Worm (Caenorhabditis elegans) whole organism, L4 larva: Measurements from ENCODE around the gene F54F7.6.

Source experiments
- F26F4.8 ChIP-seq: fragments of 200-800 bp; sonication (Bioruptor generic); conservative IDR thresholded peaks from 2 replicates; pipeline ENCODE4 v1.3.6; 2022; ENCODE audit warnings: missing genetic modification characterization, missing compliant biosample characterization
- F49E8.2 ChIP-seq: sonication (generic microtip); optimal IDR thresholded peaks from 2 replicates; lab custom pipeline; 2016; ENCODE audit warnings: missing compliant biosample characterization, mild to moderate bottlenecking, missing genetic modification characterization, borderline replicate concordance
- Y75B8A.6 ChIP-seq: fragments of 200-800 bp; sonication (Bioruptor generic); IDR thresholded peaks from 2 replicates; pipeline ENCODE4 v1.3.6; 2022; ENCODE audit warnings: missing genetic modification reagents, missing genetic modification characterization, missing compliant biosample characterization
- ama-1 ChIP-seq: fragments of 150-350 bp; optimal IDR thresholded peaks from 2 replicates; lab custom pipeline; 2014; ENCODE audit warnings: inconsistent platforms, mixed read lengths
- attf-4 ChIP-seq: sonication (generic microtip); optimal IDR thresholded peaks from 3 replicates; lab custom pipeline; 2017; ENCODE audit warnings: missing biosample characterization, missing genetic modification characterization
- ceh-20 ChIP-seq: fragments of 200-800 bp; sonication (Bioruptor generic); IDR thresholded peaks from 2 replicates; pipeline ENCODE4 v1.3.6; 2022; ENCODE audit warnings: missing genetic modification reagents, missing genetic modification characterization, missing compliant biosample characterization
- ceh-28 ChIP-seq: fragments of 150-350 bp; optimal IDR thresholded peaks from 2 replicates; lab custom pipeline; 2014; ENCODE audit warnings: missing biosample characterization, missing genetic modification reagents, missing genetic modification characterization
- ceh-32 ChIP-seq: sonication (generic microtip); optimal IDR thresholded peaks from 2 replicates; lab custom pipeline; 2016; ENCODE audit warnings: mild to moderate bottlenecking, missing genetic modification characterization, missing compliant biosample characterization; ENCODE audit not compliant: poor library complexity
- ces-1 ChIP-seq: fragments of 150-350 bp; sonication (generic microtip); optimal IDR thresholded peaks from 4 replicates; lab custom pipeline; 2014; ENCODE audit warnings: missing biosample characterization, missing genetic modification reagents, missing genetic modification characterization
- daf-16 ChIP-seq, 3 experiments: sonication (generic microtip); optimal IDR thresholded peaks; 2 replicates each; lab custom pipeline; 2016 to 2017; ENCODE audit warnings: missing genetic modification characterization in 3 of 3, missing genetic modification reagents in 3 of 3, mild to moderate bottlenecking in 2 of 3, missing compliant biosample characterization in 2 of 3, missing biosample characterization in 1 of 3, moderate library complexity in 1 of 3
- daf-19 ChIP-seq: fragments of 200-800 bp; sonication (Bioruptor generic); conservative IDR thresholded peaks from 2 replicates; pipeline ENCODE4 v1.3.6; 2022; ENCODE audit warnings: missing genetic modification characterization, missing compliant biosample characterization
- egl-43 ChIP-seq: fragments of 200-800 bp; sonication (Bioruptor generic); IDR thresholded peaks from 2 replicates; pipeline ENCODE4 v1.3.6; 2022; ENCODE audit warnings: missing genetic modification reagents, missing genetic modification characterization, missing compliant biosample characterization
- fkh-10 ChIP-seq: fragments of 150-350 bp; optimal IDR thresholded peaks from 2 replicates; lab custom pipeline; 2014; ENCODE audit warnings: missing biosample characterization, missing genetic modification reagents, missing genetic modification characterization
- fos-1 ChIP-seq: fragments of 150-350 bp; optimal IDR thresholded peaks from 2 replicates; lab custom pipeline; 2014; ENCODE audit warnings: missing biosample characterization, missing genetic modification characterization
- hmg-1.1 ChIP-seq: fragments of 200-800 bp; sonication (Bioruptor generic); IDR thresholded peaks from 2 replicates; pipeline ENCODE4 v1.3.6; 2022; ENCODE audit warnings: missing genetic modification reagents, missing genetic modification characterization, missing compliant biosample characterization
- jun-1 ChIP-seq: fragments of 150-350 bp; optimal IDR thresholded peaks from 2 replicates; lab custom pipeline; 2014; ENCODE audit warnings: missing biosample characterization, missing genetic modification reagents, missing genetic modification characterization
- lin-13 ChIP-seq: fragments of 150-350 bp; optimal IDR thresholded peaks from 2 replicates; lab custom pipeline; 2014; ENCODE audit warnings: missing biosample characterization, missing genetic modification reagents, missing genetic modification characterization
- lin-15B ChIP-seq: fragments of 150-350 bp; sonication (generic microtip); optimal IDR thresholded peaks from 3 replicates; lab custom pipeline; 2014; ENCODE audit warnings: missing biosample characterization, missing genetic modification characterization
- lin-39 ChIP-seq: fragments of 150-350 bp; optimal IDR thresholded peaks from 2 replicates; lab custom pipeline; 2014; ENCODE audit warnings: missing biosample characterization, missing genetic modification reagents, missing genetic modification characterization
- mdl-1 ChIP-seq, 2 experiments: fragments of 150-350 bp in 1 of 2; sonication (generic microtip) in 1 of 2; optimal IDR thresholded peaks; 2 replicates each; lab custom pipeline; 2014 to 2017; ENCODE audit warnings: missing biosample characterization in 2 of 2, missing genetic modification characterization in 2 of 2
- mep-1 ChIP-seq: fragments of 150-350 bp; sonication (generic microtip); optimal IDR thresholded peaks from 3 replicates; lab custom pipeline; 2014; ENCODE audit warnings: missing biosample characterization, missing genetic modification characterization
- mes-2 ChIP-seq: sonication (generic microtip); optimal IDR thresholded peaks from 2 replicates; lab custom pipeline; 2016; ENCODE audit warnings: missing genotype, mild to moderate bottlenecking, missing genetic modification characterization, missing compliant biosample characterization; ENCODE audit not compliant: poor library complexity, severe bottlenecking
- mxl-3 ChIP-seq: fragments of 200-800 bp; sonication (Bioruptor generic); optimal IDR thresholded peaks from 2 replicates; lab custom pipeline; 2018; ENCODE audit warnings: mild to moderate bottlenecking, missing genetic modification characterization, missing compliant biosample characterization
- nhr-10 ChIP-seq: fragments of 150-350 bp; optimal IDR thresholded peaks from 2 replicates; lab custom pipeline; 2014; ENCODE audit warnings: missing biosample characterization, missing genetic modification characterization
- nhr-102 ChIP-seq: sonication (generic microtip); optimal IDR thresholded peaks from 2 replicates; lab custom pipeline; 2016; ENCODE audit warnings: mild to moderate bottlenecking, missing genetic modification characterization, moderate library complexity, missing compliant biosample characterization
- nhr-237 ChIP-seq: sonication (generic microtip); optimal IDR thresholded peaks from 2 replicates; lab custom pipeline; 2017; ENCODE audit warnings: missing biosample characterization, missing genetic modification characterization
- nhr-28 ChIP-seq: fragments of 150-350 bp; optimal IDR thresholded peaks from 2 replicates; lab custom pipeline; 2014; ENCODE audit warnings: missing biosample characterization, missing genetic modification characterization
- nhr-41 ChIP-seq: fragments of 200-800 bp; sonication (Bioruptor generic); IDR thresholded peaks from 2 replicates; pipeline ENCODE4 v1.3.6; 2022; ENCODE audit warnings: missing genetic modification reagents, missing genetic modification characterization, missing compliant biosample characterization
- nhr-6 ChIP-seq: fragments of 150-350 bp; optimal IDR thresholded peaks from 2 replicates; lab custom pipeline; 2014; ENCODE audit warnings: missing biosample characterization, missing genetic modification characterization
- pha-4 ChIP-seq, 2 experiments: fragments of 150-350 bp in 1 of 2; fragments of 200-800 bp in 1 of 2; sonication (Bioruptor generic) in 1 of 2; IDR thresholded peaks in 1 of 2; optimal IDR thresholded peaks in 1 of 2; 2 replicates each; pipeline versions ENCODE4 v1.3.6 to Lab custom; 2014 to 2022; ENCODE audit warnings: missing genetic modification characterization in 2 of 2, missing genetic modification reagents in 2 of 2, missing biosample characterization in 1 of 2, missing compliant biosample characterization in 1 of 2
- php-3 ChIP-seq: fragments of 200-800 bp; sonication (Bioruptor generic); IDR thresholded peaks from 2 replicates; pipeline ENCODE4 v1.3.6; 2022; ENCODE audit warnings: missing genetic modification reagents, missing genetic modification characterization, missing compliant biosample characterization
- saeg-2 ChIP-seq: fragments of 200-800 bp; sonication (Bioruptor generic); IDR thresholded peaks from 2 replicates; pipeline ENCODE4 v1.3.6; 2022; ENCODE audit warnings: missing genetic modification reagents, missing genetic modification characterization, missing compliant biosample characterization
- sdz-12 ChIP-seq: fragments of 200-800 bp; sonication (Bioruptor generic); optimal IDR thresholded peaks from 2 replicates; lab custom pipeline; 2018; ENCODE audit warnings: mild to moderate bottlenecking, missing genetic modification characterization, missing compliant biosample characterization
- skn-1 ChIP-seq: fragments of 150-350 bp; optimal IDR thresholded peaks from 2 replicates; lab custom pipeline; 2014; ENCODE audit warnings: missing biosample characterization, missing genetic modification characterization
- spr-3 ChIP-seq: fragments of 200-800 bp; sonication (Bioruptor generic); optimal IDR thresholded peaks from 2 replicates; lab custom pipeline; 2018; ENCODE audit warnings: mild to moderate bottlenecking, missing genetic modification characterization, missing compliant biosample characterization
- zfp-2 ChIP-seq: sonication (generic microtip); optimal IDR thresholded peaks from 2 replicates; lab custom pipeline; 2016; ENCODE audit warnings: mild to moderate bottlenecking, missing genetic modification characterization, missing compliant biosample characterization
- zfp-3 ChIP-seq: fragments of 200-800 bp; sonication (Bioruptor generic); conservative IDR thresholded peaks from 2 replicates; pipeline ENCODE4 v1.3.6; 2022; ENCODE audit warnings: missing genetic modification reagents, missing genetic modification characterization, missing compliant biosample characterization
- zip-11 ChIP-seq: fragments of 200-800 bp; sonication (Bioruptor generic); IDR thresholded peaks from 2 replicates; pipeline ENCODE4 v1.3.6; 2022; ENCODE audit warnings: missing genetic modification characterization, missing compliant biosample characterization
- zip-2 ChIP-seq: fragments of 150-350 bp; optimal IDR thresholded peaks from 2 replicates; lab custom pipeline; 2014; ENCODE audit warnings: missing biosample characterization, missing genetic modification characterization
- ztf-11 ChIP-seq: fragments of 150-350 bp; optimal IDR thresholded peaks from 2 replicates; lab custom pipeline; 2014; ENCODE audit warnings: missing biosample characterization, missing genetic modification characterization

Gene F54F7.6

DNA sequence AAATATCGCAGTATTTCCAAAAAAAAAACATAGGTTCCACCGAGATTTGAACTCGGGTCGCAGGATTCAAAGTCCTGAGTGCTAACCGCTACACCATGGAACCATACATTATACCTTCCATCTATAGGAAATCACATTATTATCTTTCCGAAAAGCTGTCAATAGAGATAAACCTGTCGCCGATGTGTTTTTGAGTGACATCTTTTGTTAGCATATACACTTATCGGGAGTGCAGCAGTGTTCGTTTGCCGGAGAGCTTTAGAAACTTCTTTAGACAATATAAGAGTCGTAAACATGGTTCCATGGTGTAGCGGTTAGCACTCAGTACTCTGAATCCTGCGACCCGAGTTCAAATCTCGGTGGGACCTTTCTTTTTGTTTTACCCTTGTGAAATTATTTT is 7.0 kb downstream of the F54F7.6 start (continued):
- TF ChIP-seq daf-16 (GFP tag; optimal IDR thresholded peaks at IDR 0.05; lab: Kevin White, UChicago): peak in 1 of 2 experiments; percentile 83
- TF ChIP-seq daf-16 (tag; optimal IDR thresholded peaks at IDR 0.05; lab: Kevin White, UChicago): peak; percentile 75
- TF ChIP-seq mxl-3 (GFP tag; lab: Kevin White, UChicago): peak; percentile 31
- TF ChIP-seq pha-4 (GFP tag; IDR thresholded peaks at IDR 0.05; lab: Robert Waterston, UW): no peak
- no peak for TF ChIP-seq pha-4 (tag; optimal IDR thresholded peaks at IDR 0.05; lab: Kevin White, UChicago)
- TF ChIP-seq ama-1 (lab: Kevin White, UChicago): no peak
- no peak for TF ChIP-seq ztf-11 (tag; lab: Kevin White, UChicago)
- TF ChIP-seq ces-1: no peak
- TF ChIP-seq zip-2 (tag; lab: Kevin White, UChicago): no peak
- no peak for TF ChIP-seq nhr-237
- 0 out of 2 replicates have a peak, but pooled peaks have one; percentile 20 for TF ChIP-seq Y75B8A.6
- TF ChIP-seq nhr-10 (tag; lab: Kevin White, UChicago): no peak
- TF ChIP-seq mep-1 (tag; lab: Kevin White, UChicago): no peak
- TF ChIP-seq zfp-3 (GFP tag; lab: Robert Waterston, UW): no peak
- TF ChIP-seq F26F4.8 (GFP tag; lab: Robert Waterston, UW): peak; percentile 38; the same call in 1 of the 2 replicates
- TF ChIP-seq lin-15B (tag; lab: Kevin White, UChicago): no peak
- no peak for TF ChIP-seq fos-1 (tag; lab: Kevin White, UChicago)
- TF ChIP-seq mes-2 (tag; lab: Kevin White, UChicago): no peak
- no peak for TF ChIP-seq nhr-6 (tag; lab: Kevin White, UChicago)
- no peak for TF ChIP-seq attf-4 (tag; lab: Kevin White, UChicago)
- no peak for TF ChIP-seq fkh-10 (GFP tag; lab: Kevin White, UChicago)
- TF ChIP-seq daf-19 (GFP tag; lab: Robert Waterston, UW): 0 out of 2 replicates have a peak, but pooled peaks have one; percentile 19
- TF ChIP-seq nhr-41: peak; percentile 32; the same call in 1 of the 2 replicates
- no peak for TF ChIP-seq ceh-32 (tag; lab: Kevin White, UChicago)
- no peak for TF ChIP-seq saeg-2

DNA sequence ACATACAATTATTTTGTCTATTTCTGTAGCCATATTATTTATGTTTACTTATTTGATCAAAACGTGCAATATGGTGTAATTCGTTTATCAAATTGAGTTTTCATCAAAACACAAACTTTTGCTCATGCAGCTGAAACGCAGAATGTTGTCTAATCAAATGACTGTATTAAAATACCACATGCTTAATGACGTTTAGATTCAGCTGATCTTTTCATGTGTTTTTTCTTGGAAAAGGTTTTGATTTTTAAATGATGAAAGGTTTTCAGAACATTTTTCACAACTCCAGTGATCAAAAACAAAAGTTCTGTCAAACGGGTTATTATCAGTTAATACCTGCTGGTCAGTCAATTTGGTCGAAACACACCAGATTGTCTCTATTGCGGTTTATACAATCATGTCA is 10.1 kb downstream of the F54F7.6 start, which contains the start of gene Y62H9A.1:
TSS of gene Y62H9A.1 (plus strand) at position 282 of the 400 bp plus-strand sequence.
- no peak for TF ChIP-seq php-3 (GFP tag; lab: Robert Waterston, UW)
- no peak for TF ChIP-seq lin-39
- no peak for TF ChIP-seq ama-1 (lab: Kevin White, UChicago)
- no peak for TF ChIP-seq zip-11 (GFP tag; lab: Robert Waterston, UW)
- no peak for TF ChIP-seq ceh-28 (tag; lab: Kevin White, UChicago)
- TF ChIP-seq nhr-28 (tag; lab: Kevin White, UChicago): no peak
- TF ChIP-seq nhr-102 (tag; lab: Kevin White, UChicago): no peak
- no peak for TF ChIP-seq mdl-1 (tag; optimal IDR thresholded peaks at IDR 0.05; lab: Kevin White, UChicago)
- TF ChIP-seq ceh-20 (GFP tag; lab: Robert Waterston, UW): no peak
- no peak for TF ChIP-seq lin-13 (GFP tag; lab: Kevin White, UChicago)
- TF ChIP-seq F49E8.2 (tag; lab: Kevin White, UChicago): no peak
- no peak for TF ChIP-seq sdz-12 (GFP tag; lab: Kevin White, UChicago)
- TF ChIP-seq spr-3 (GFP tag; lab: Kevin White, UChicago): no peak
- no peak for TF ChIP-seq skn-1 (tag; lab: Kevin White, UChicago)
- no peak for TF ChIP-seq zfp-2
- TF ChIP-seq F26F4.8 (GFP tag; lab: Robert Waterston, UW): no peak
- no peak for TF ChIP-seq ztf-11 (tag; lab: Kevin White, UChicago)
- TF ChIP-seq egl-43: no peak
- no peak for TF ChIP-seq hmg-1.1 (GFP tag; lab: Robert Waterston, UW)
- TF ChIP-seq jun-1 (tag; lab: Kevin White, UChicago): no peak
